Fruit fly (Drosophila melanogaster) whole organism, embryonic: Measurements from ENCODE around the gene kdn.

ENCODE experiments used
- ATbp ChIP-seq: fragments of 200-800 bp; sonication (Bioruptor generic); optimal IDR thresholded peaks from 2 replicates; lab custom pipeline; 2017; ENCODE audit warnings: missing biosample characterization, mild to moderate bottlenecking, missing genetic modification characterization, missing genetic modification reagents
- Bgb ChIP-seq: fragments of 200-800 bp; sonication (Bioruptor generic); IDR thresholded peaks from 2 replicates; pipeline ENCODE4 v1.3.6; 2022; ENCODE audit warnings: missing biosample characterization, missing genetic modification characterization; ENCODE audit not compliant: partially characterized antibody
- BtbVII ChIP-seq: fragments of 200-800 bp; sonication (Bioruptor generic); optimal IDR thresholded peaks from 3 replicates; lab custom pipeline; 2017; ENCODE audit warnings: missing biosample characterization, mild to moderate bottlenecking, missing genetic modification characterization
- Bteb2 ChIP-seq: fragments of 200-800 bp; sonication (Bioruptor generic); optimal IDR thresholded peaks from 2 replicates; lab custom pipeline; 2016; ENCODE audit warnings: missing biosample characterization, missing genetic modification characterization
- CG10209 ChIP-seq: fragments of 200-800 bp; sonication (Bioruptor generic); optimal IDR thresholded peaks from 3 replicates; lab custom pipeline; 2017; ENCODE audit warnings: missing biosample characterization, mild to moderate bottlenecking, missing genetic modification characterization, missing genetic modification reagents
- CG10543 ChIP-seq: fragments of 200-800 bp; sonication (Bioruptor generic); optimal IDR thresholded peaks from 3 replicates; lab custom pipeline; 2017; ENCODE audit warnings: missing biosample characterization, mild to moderate bottlenecking, missing genetic modification characterization, moderate library complexity
- CG14050 ChIP-seq: fragments of 200-800 bp; sonication (Bioruptor generic); IDR thresholded peaks from 3 replicates; pipeline ENCODE4 v1.3.6; 2022; ENCODE audit warnings: missing biosample characterization, missing genetic modification characterization
- CG15269 ChIP-seq: fragments of 200-800 bp; sonication (Bioruptor generic); optimal IDR thresholded peaks from 2 replicates; lab custom pipeline; 2018; ENCODE audit warnings: missing biosample characterization, mild to moderate bottlenecking, missing genetic modification characterization, moderate library complexity
- CG17612 ChIP-seq: fragments of 200-800 bp; sonication (Bioruptor generic); IDR thresholded peaks from 2 replicates; pipeline ENCODE4 v1.3.6; 2022; ENCODE audit warnings: missing biosample characterization, missing genetic modification characterization
- CG17802 ChIP-seq: fragments of 200-800 bp; sonication (Bioruptor generic); optimal IDR thresholded peaks from 2 replicates; lab custom pipeline; 2018; ENCODE audit warnings: missing biosample characterization, mild to moderate bottlenecking, missing genetic modification characterization, moderate library complexity
- CG2678 ChIP-seq: fragments of 200-800 bp; sonication (Bioruptor generic); optimal IDR thresholded peaks from 3 replicates; lab custom pipeline; 2019; ENCODE audit warnings: missing biosample characterization, mild to moderate bottlenecking, missing genetic modification characterization, moderate library complexity
- CG32772 ChIP-seq: fragments of 200-800 bp; sonication (Bioruptor generic); IDR thresholded peaks from 2 replicates; pipeline ENCODE4 v1.3.6; 2022; ENCODE audit warnings: missing biosample characterization, missing genetic modification characterization
- CG3726 ChIP-seq: fragments of 200-800 bp; sonication (Bioruptor generic); IDR thresholded peaks from 3 replicates; pipeline ENCODE4, ENCODE4 v1.3.6; 2022; ENCODE audit warnings: missing biosample characterization, missing genetic modification characterization
- CG4820 ChIP-seq: fragments of 200-800 bp; sonication (Bioruptor generic); optimal IDR thresholded peaks from 3 replicates; lab custom pipeline; 2016; ENCODE audit warnings: missing biosample characterization, missing genetic modification characterization
- CG6689 ChIP-seq: fragments of 200-800 bp; sonication (Bioruptor generic); IDR thresholded peaks from 2 replicates; pipeline ENCODE4 v1.3.6; 2022; ENCODE audit warnings: missing biosample characterization, missing genetic modification characterization
- CG6765 ChIP-seq: fragments of 200-800 bp; sonication (Bioruptor generic); optimal IDR thresholded peaks from 3 replicates; lab custom pipeline; 2017; ENCODE audit warnings: missing biosample characterization, mild to moderate bottlenecking, missing genetic modification characterization
- CG6813 ChIP-seq: fragments of 200-800 bp; sonication (Bioruptor generic); optimal IDR thresholded peaks from 2 replicates; lab custom pipeline; 2017; ENCODE audit warnings: missing biosample characterization, missing genetic modification characterization, mild to moderate bottlenecking, moderate library complexity, missing genetic modification reagents
- CG7786 ChIP-seq: fragments of 200-800 bp; sonication (Bioruptor generic); optimal IDR thresholded peaks from 2 replicates; lab custom pipeline; 2016; ENCODE audit warnings: missing biosample characterization, missing genetic modification characterization
- CG9932 ChIP-seq: fragments of 200-800 bp; sonication (Bioruptor generic); IDR thresholded peaks from 2 replicates; pipeline ENCODE4 v1.3.6; 2022; ENCODE audit warnings: missing biosample characterization, missing genetic modification characterization
- Doc2 ChIP-seq: fragments of 200-800 bp; sonication (Bioruptor generic); IDR thresholded peaks from 2 replicates; pipeline ENCODE4 v1.3.6; 2022; ENCODE audit warnings: missing biosample characterization, missing genetic modification characterization
- Gsc ChIP-seq: fragments of 200-800 bp; sonication (Bioruptor generic); IDR thresholded peaks from 2 replicates; pipeline ENCODE4 v1.3.6; 2022; ENCODE audit warnings: missing biosample characterization, missing genetic modification characterization
- Lhr ChIP-seq: fragments of 200-800 bp; sonication (Bioruptor generic); optimal IDR thresholded peaks from 3 replicates; lab custom pipeline; 2017; ENCODE audit warnings: mild to moderate bottlenecking, missing biosample characterization, missing genetic modification reagents, missing genetic modification characterization
- Lpt ChIP-seq: fragments of >200 bp; optimal IDR thresholded peaks from 2 replicates; lab custom pipeline; 2018; ENCODE audit warnings: missing biosample characterization, missing genetic modification characterization
- Meics ChIP-seq: fragments of 200-800 bp; sonication (Bioruptor generic); optimal IDR thresholded peaks from 2 replicates; lab custom pipeline; 2017; ENCODE audit warnings: missing biosample characterization, mild to moderate bottlenecking, missing genetic modification characterization
- NC2β ChIP-seq: fragments of 200-800 bp; sonication (Bioruptor generic); optimal IDR thresholded peaks from 2 replicates; lab custom pipeline; 2016; ENCODE audit warnings: missing biosample characterization, missing genetic modification characterization
- Pdp1 ChIP-seq, 2 experiments: fragments of 200-800 bp; sonication (Bioruptor generic); optimal IDR thresholded peaks; 3 replicates each; lab custom pipeline; 2016; ENCODE audit warnings: missing biosample characterization in 2 of 2, missing genetic modification characterization in 2 of 2, mild to moderate bottlenecking in 1 of 2, moderate library complexity in 1 of 2
- Sox100B ChIP-seq: fragments of 200-800 bp; sonication (Bioruptor generic); optimal IDR thresholded peaks from 3 replicates; lab custom pipeline; 2018; ENCODE audit warnings: missing biosample characterization, mild to moderate bottlenecking, missing genetic modification characterization
- Spps ChIP-seq: fragments of 200-800 bp; sonication (Bioruptor generic); optimal IDR thresholded peaks from 2 replicates; lab custom pipeline; 2018; ENCODE audit warnings: missing biosample characterization, mild to moderate bottlenecking, missing genetic modification characterization
- Taf1 ChIP-seq: fragments of 200-800 bp; sonication (Bioruptor generic); IDR thresholded peaks from 2 replicates; pipeline ENCODE4 v1.3.6; 2022; ENCODE audit warnings: missing biosample characterization, missing genetic modification characterization
- Usf ChIP-seq: fragments of 200-800 bp; sonication (Bioruptor generic); optimal IDR thresholded peaks from 2 replicates; lab custom pipeline; 2017; ENCODE audit warnings: missing genotype, missing biosample characterization, missing genetic modification characterization
- ac ChIP-seq: fragments of 200-800 bp; sonication (Bioruptor generic); optimal IDR thresholded peaks from 3 replicates; lab custom pipeline; 2017; ENCODE audit warnings: missing biosample characterization, mild to moderate bottlenecking, missing genetic modification characterization
- croc ChIP-seq: fragments of 200-800 bp; sonication (Bioruptor generic); conservative IDR thresholded peaks from 3 replicates; pipeline ENCODE4 v1.3.6; 2022; ENCODE audit warnings: missing biosample characterization, missing genetic modification characterization
- cwo ChIP-seq: fragments of 200-800 bp; sonication (Bioruptor generic); optimal IDR thresholded peaks from 3 replicates; lab custom pipeline; 2017; ENCODE audit warnings: missing biosample characterization, missing genetic modification characterization, mild to moderate bottlenecking, moderate library complexity, missing genetic modification reagents
- dimm ChIP-seq: fragments of 200-800 bp; sonication (Bioruptor generic); IDR thresholded peaks from 2 replicates; pipeline ENCODE4 v1.3.6; 2022; ENCODE audit warnings: missing biosample characterization, missing genetic modification characterization
- fd102C ChIP-seq: fragments of 200-800 bp; sonication (Bioruptor generic); optimal IDR thresholded peaks from 2 replicates; lab custom pipeline; 2018; ENCODE audit warnings: missing biosample characterization, mild to moderate bottlenecking, missing genetic modification characterization, moderate library complexity
- gsb-n ChIP-seq: fragments of 200-800 bp; sonication (Bioruptor generic); optimal IDR thresholded peaks from 3 replicates; lab custom pipeline; 2018; ENCODE audit warnings: missing biosample characterization, mild to moderate bottlenecking, missing genetic modification characterization
- hb ChIP-seq: fragments of 200-800 bp; sonication (Bioruptor generic); IDR thresholded peaks from 3 replicates; pipeline ENCODE4 v1.3.6; 2022; ENCODE audit warnings: missing biosample characterization, missing genetic modification characterization; ENCODE audit not compliant: partially characterized antibody
- knrl ChIP-seq: fragments of 200-800 bp; sonication (Bioruptor generic); IDR thresholded peaks from 3 replicates; pipeline ENCODE4 v1.3.6; 2022; ENCODE audit warnings: missing biosample characterization, missing genetic modification characterization; ENCODE audit not compliant: partially characterized antibody
- lov ChIP-seq, 2 experiments: fragments of 200-800 bp in 1 of 2; fragments of >200 bp in 1 of 2; sonication (Bioruptor generic) in 1 of 2; IDR thresholded peaks in 1 of 2; optimal IDR thresholded peaks in 1 of 2; 2 replicates in 1 of 2; 3 replicates in 1 of 2; pipeline versions ENCODE4 v1.3.6 to Lab custom; 2017 to 2022; ENCODE audit warnings: missing biosample characterization in 1 of 2, missing genetic modification characterization in 1 of 2
- luna ChIP-seq: fragments of 200-800 bp; sonication (Bioruptor generic); optimal IDR thresholded peaks from 2 replicates; lab custom pipeline; 2016; ENCODE audit warnings: missing biosample characterization, missing genetic modification characterization
- nerfin-1 ChIP-seq: fragments of 200-800 bp; sonication (Bioruptor generic); optimal IDR thresholded peaks from 3 replicates; lab custom pipeline; 2019; ENCODE audit warnings: missing biosample characterization, mild to moderate bottlenecking, missing genetic modification characterization, moderate library complexity
- oc ChIP-seq: fragments of 200-800 bp; sonication (Bioruptor generic); optimal IDR thresholded peaks from 2 replicates; lab custom pipeline; 2018; ENCODE audit warnings: missing biosample characterization, mild to moderate bottlenecking, missing genetic modification characterization, moderate library complexity
- pho ChIP-seq: fragments of 200-800 bp; sonication (Bioruptor generic); optimal IDR thresholded peaks from 2 replicates; lab custom pipeline; 2016; ENCODE audit warnings: missing biosample characterization, missing genetic modification characterization
- phol ChIP-seq: fragments of 200-800 bp; sonication (Bioruptor generic); optimal IDR thresholded peaks from 3 replicates; lab custom pipeline; 2018; ENCODE audit warnings: missing biosample characterization, mild to moderate bottlenecking, missing genetic modification characterization, moderate library complexity
- pnt ChIP-seq: fragments of 200-800 bp; sonication (Bioruptor generic); optimal IDR thresholded peaks from 3 replicates; lab custom pipeline; 2016; ENCODE audit warnings: missing biosample characterization, missing genetic modification characterization
- ro ChIP-seq: fragments of 200-800 bp; sonication (Bioruptor generic); IDR thresholded peaks from 2 replicates; pipeline ENCODE4 v1.3.6; 2022; ENCODE audit warnings: missing biosample characterization, missing genetic modification characterization
- salm ChIP-seq: fragments of 200-800 bp; sonication (Bioruptor generic); optimal IDR thresholded peaks from 2 replicates; lab custom pipeline; 2018; ENCODE audit warnings: missing biosample characterization, mild to moderate bottlenecking, missing genetic modification characterization
- sqz ChIP-seq: fragments of 200-800 bp; sonication (Bioruptor generic); optimal IDR thresholded peaks from 3 replicates; lab custom pipeline; 2018; ENCODE audit warnings: missing biosample characterization, mild to moderate bottlenecking, missing genetic modification characterization
- stwl ChIP-seq: fragments of 200-800 bp; sonication (Bioruptor generic); optimal IDR thresholded peaks from 3 replicates; lab custom pipeline; 2018; ENCODE audit warnings: missing biosample characterization, mild to moderate bottlenecking, missing genetic modification characterization, moderate library complexity
- wdn ChIP-seq: fragments of 200-800 bp; sonication (Bioruptor generic); IDR thresholded peaks from 2 replicates; pipeline ENCODE4 v1.3.6; 2022; ENCODE audit warnings: missing biosample characterization, missing genetic modification characterization

kdn gene

DNA sequence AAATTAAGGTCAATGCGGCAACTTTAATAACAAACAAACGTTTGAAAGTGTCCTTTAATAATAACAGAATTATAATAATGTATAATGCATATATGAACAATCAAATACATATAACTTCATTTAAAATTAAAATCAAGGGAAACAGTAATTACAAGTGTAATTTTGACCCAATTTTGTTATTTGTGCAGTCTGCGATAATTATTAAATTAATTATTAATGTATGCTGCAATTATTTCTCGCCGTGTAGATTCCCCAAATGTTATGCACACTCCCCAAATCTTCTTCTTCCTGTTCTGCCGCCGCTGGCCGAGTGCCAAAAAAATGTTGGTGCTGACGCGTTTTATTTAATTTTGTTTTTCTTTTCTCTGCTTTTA, 3.2 kb downstream of the kdn start (continued):
- TF ChIP-seq Lpt: no peak
- no peak for TF ChIP-seq hb
- peak; percentile 84 for TF ChIP-seq sqz (GFP tag; lab: Kevin White, UChicago)
- peak; percentile 83 for TF ChIP-seq oc
- peak; percentile 60 for TF ChIP-seq Taf1
- TF ChIP-seq ATbp (GFP tag; lab: Kevin White, UChicago): peak; percentile 87
- TF ChIP-seq BtbVII (GFP tag; lab: Kevin White, UChicago): peak; percentile 87
- TF ChIP-seq CG3726 (GFP tag; lab: Robert Waterston, UW): peak; percentile 77
- TF ChIP-seq CG10209 (GFP tag; lab: Kevin White, UChicago): peak; percentile 89
- TF ChIP-seq dimm (GFP tag; lab: Robert Waterston, UW): peak; percentile 32; the same call in 1 of the 2 replicates
- TF ChIP-seq CG17802: peak; percentile 39
- TF ChIP-seq CG10543: peak; percentile 93
- TF ChIP-seq Gsc (GFP tag; lab: Robert Waterston, UW): no peak; the same call in 1 of the 2 replicates
- no peak for TF ChIP-seq fd102C (GFP tag; lab: Kevin White, UChicago)
- peak; percentile 86 for TF ChIP-seq CG6765
- TF ChIP-seq ac (GFP tag; lab: Kevin White, UChicago): peak; percentile 59
- TF ChIP-seq pho (GFP tag; lab: Kevin White, UChicago): peak; percentile 23
- peak; percentile 93 for TF ChIP-seq Sox100B (GFP tag; lab: Kevin White, UChicago)
- no peak for TF ChIP-seq ro
- peak; percentile 83 for TF ChIP-seq salm (tag; lab: Kevin White, UChicago)
- peak; percentile 93 for TF ChIP-seq CG15269 (tag; lab: Kevin White, UChicago)
- no peak for TF ChIP-seq knrl
- peak; percentile 85 for TF ChIP-seq nerfin-1 (tag; lab: Kevin White, UChicago)
- TF ChIP-seq CG7786: no peak
- TF ChIP-seq CG6689 (GFP tag; lab: Robert Waterston, UW): peak; percentile 88
- TF ChIP-seq cwo (GFP tag; lab: Kevin White, UChicago): peak; percentile 87
- TF ChIP-seq wdn (GFP tag; lab: Robert Waterston, UW): peak; percentile 66
- TF ChIP-seq Bteb2 (GFP tag; lab: Kevin White, UChicago): no peak
- TF ChIP-seq Spps: peak; percentile 77
- TF ChIP-seq Lhr (GFP tag; lab: Kevin White, UChicago): peak; percentile 76
- peak; percentile 60; the same call in 1 of the 2 replicates for TF ChIP-seq CG17612 (GFP tag; lab: Robert Waterston, UW)
- no peak for TF ChIP-seq pnt
- peak; percentile 73 for TF ChIP-seq CG32772 (GFP tag; lab: Robert Waterston, UW)
- TF ChIP-seq stwl (tag; lab: Kevin White, UChicago): no peak
- TF ChIP-seq CG14050 (GFP tag; lab: Robert Waterston, UW): peak; percentile 45
- peak; percentile 91 for TF ChIP-seq Meics
- peak; percentile 75 for TF ChIP-seq croc (GFP tag; lab: Robert Waterston, UW)
- TF ChIP-seq luna (GFP tag; lab: Kevin White, UChicago): no peak
- no peak for TF ChIP-seq NC2β (GFP tag; lab: Kevin White, UChicago)
- no peak for TF ChIP-seq Bgb (GFP tag; lab: Robert Waterston, UW)
- TF ChIP-seq CG9932: peak; percentile 79
- TF ChIP-seq CG2678 (tag; lab: Kevin White, UChicago): peak; percentile 95
- peak; percentile 85 for TF ChIP-seq gsb-n
- no peak for TF ChIP-seq lov (optimal IDR thresholded peaks at IDR 0.05; lab: Kevin White, UChicago)
- peak; percentile 67; the same call in 1 of the 3 replicates for TF ChIP-seq lov (GFP tag; IDR thresholded peaks at IDR 0.05; lab: Robert Waterston, UW)
- TF ChIP-seq Doc2 (GFP tag; lab: Robert Waterston, UW): no peak
- peak; percentile 86 for TF ChIP-seq CG6813 (GFP tag; lab: Kevin White, UChicago)
- peak; percentile 92 for TF ChIP-seq phol (tag; lab: Kevin White, UChicago)
- TF ChIP-seq Pdp1 (GFP tag; optimal IDR thresholded peaks at IDR 0.05; lab: Kevin White, UChicago): peak in 1 of 2 experiments; percentile 54
- peak; percentile 65 for TF ChIP-seq Usf (GFP tag; lab: Kevin White, UChicago)
- TF ChIP-seq CG4820 (GFP tag; lab: Kevin White, UChicago): peak; percentile 77
